Fruit fly (Drosophila melanogaster): Measurements from ENCODE around the gene CG42759.

Gene CG42759

dm6 chr3R:10133419-10134340 is 9.2 kb upstream of the CG42759 start:
- TF ChIP-seq tj (GFP tag; optimal IDR thresholded peaks at IDR 0.05) (no peak), CG7101 (tag; optimal IDR thresholded peaks at IDR 0.05) (no peak), Clk (GFP tag; optimal IDR thresholded peaks at IDR 0.05) (no peak), CG11617 (GFP tag; optimal IDR thresholded peaks at IDR 0.05) (peak; percentile 1), cic (GFP tag; optimal IDR thresholded peaks at IDR 0.05) (no peak), bab1 (GFP tag; optimal IDR thresholded peaks at IDR 0.05) (no peak), toe (GFP tag; optimal IDR thresholded peaks at IDR 0.05) (no peak), pad (GFP tag; optimal IDR thresholded peaks at IDR 0.05) (peak; percentile 99), Mnt (GFP tag; optimal IDR thresholded peaks at IDR 0.05) (no peak), CG33017 (tag; optimal IDR thresholded peaks at IDR 0.05) (no peak), Hr96 (GFP tag; optimal IDR thresholded peaks at IDR 0.05) (no peak), CG5204 (GFP tag; optimal IDR thresholded peaks at IDR 0.05) (no peak), kay (GFP tag; ENCODE audit: borderline replicate concordance) (peak; percentile 32), CG7045 (GFP tag; optimal IDR thresholded peaks at IDR 0.05) (no peak), Crg-1 (GFP tag; optimal IDR thresholded peaks at IDR 0.05) (no peak), ovo (GFP tag; optimal IDR thresholded peaks at IDR 0.05) (no peak), CG12768 (GFP tag; optimal IDR thresholded peaks at IDR 0.05) (no peak), CG14711 (tag; optimal IDR thresholded peaks at IDR 0.05) (no peak), cnc (optimal IDR thresholded peaks at IDR 0.05) (no peak), CG1620 (GFP tag; optimal IDR thresholded peaks at IDR 0.05) (no peak)

- TF ChIP-seq Mnt (GFP tag; optimal IDR thresholded peaks at IDR 0.05) (peak; percentile 85), Crg-1 (GFP tag; optimal IDR thresholded peaks at IDR 0.05) (peak; percentile 95), CG11617 (GFP tag; optimal IDR thresholded peaks at IDR 0.05) (peak; percentile 8), CG5204 (GFP tag; optimal IDR thresholded peaks at IDR 0.05) (peak; percentile 67), CG33017 (tag; optimal IDR thresholded peaks at IDR 0.05) (peak; percentile 25), Hr96 (GFP tag; optimal IDR thresholded peaks at IDR 0.05) (no peak), tj (GFP tag; optimal IDR thresholded peaks at IDR 0.05) (peak; percentile 90), Clk (GFP tag; optimal IDR thresholded peaks at IDR 0.05) (peak; percentile 68), CG14711 (tag; optimal IDR thresholded peaks at IDR 0.05) (peak; percentile 59), CG7045 (GFP tag; optimal IDR thresholded peaks at IDR 0.05) (peak; percentile 50), kay (GFP tag; ENCODE audit: borderline replicate concordance) (no peak), CG1620 (GFP tag; optimal IDR thresholded peaks at IDR 0.05) (peak; percentile 94), bab1 (GFP tag; optimal IDR thresholded peaks at IDR 0.05) (peak; percentile 32), CG7101 (tag; optimal IDR thresholded peaks at IDR 0.05) (peak; percentile 85), ovo (GFP tag; optimal IDR thresholded peaks at IDR 0.05) (peak; percentile 98), CG12768 (GFP tag; optimal IDR thresholded peaks at IDR 0.05) (peak; percentile 86), pad (GFP tag; optimal IDR thresholded peaks at IDR 0.05) (peak; percentile 76), toe (GFP tag; optimal IDR thresholded peaks at IDR 0.05) (no peak), cnc (optimal IDR thresholded peaks at IDR 0.05) (no peak), cic (GFP tag; optimal IDR thresholded peaks at IDR 0.05) (peak; percentile 74)
These were observed 8.6 kb upstream of the CG42759 start for dm6 chr3R:10134341-10134668.

DNA sequence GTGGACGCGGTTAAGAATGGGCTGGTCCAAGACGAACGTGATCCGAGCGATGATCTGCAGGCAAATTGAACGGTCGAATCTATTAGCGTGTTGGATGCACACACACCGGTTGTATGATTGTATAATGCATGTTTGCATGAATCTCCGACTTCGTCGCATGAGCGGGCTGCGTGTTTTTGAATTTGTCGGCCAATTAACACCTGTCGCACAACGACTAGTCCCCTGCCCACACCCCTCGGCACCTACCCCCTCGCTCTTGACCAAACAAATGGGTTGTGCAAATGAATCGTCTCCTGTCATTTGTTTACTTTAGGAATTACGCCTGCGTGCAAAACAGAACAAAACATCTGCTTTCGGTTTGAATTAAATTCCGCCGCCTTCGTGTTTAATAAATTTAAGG is 7.9 kb upstream of the CG42759 start:
- TF ChIP-seq pad (GFP tag; optimal IDR thresholded peaks at IDR 0.05) (no peak), CG12768 (GFP tag; optimal IDR thresholded peaks at IDR 0.05) (no peak), tj (GFP tag; optimal IDR thresholded peaks at IDR 0.05) (no peak), Crg-1 (GFP tag; optimal IDR thresholded peaks at IDR 0.05) (no peak), CG1620 (GFP tag; optimal IDR thresholded peaks at IDR 0.05) (no peak), CG14711 (tag; optimal IDR thresholded peaks at IDR 0.05) (no peak), CG7045 (GFP tag; optimal IDR thresholded peaks at IDR 0.05) (no peak), ovo (GFP tag; optimal IDR thresholded peaks at IDR 0.05) (no peak), Clk (GFP tag; optimal IDR thresholded peaks at IDR 0.05) (no peak), bab1 (GFP tag; optimal IDR thresholded peaks at IDR 0.05) (no peak), CG5204 (GFP tag; optimal IDR thresholded peaks at IDR 0.05) (no peak)

- TF ChIP-seq CG12768 (GFP tag; optimal IDR thresholded peaks at IDR 0.05) (no peak), CG5204 (GFP tag; optimal IDR thresholded peaks at IDR 0.05) (no peak), Hr96 (GFP tag; optimal IDR thresholded peaks at IDR 0.05) (no peak), pad (GFP tag; optimal IDR thresholded peaks at IDR 0.05) (no peak), CG1620 (GFP tag; optimal IDR thresholded peaks at IDR 0.05) (no peak), kay (GFP tag; ENCODE audit: borderline replicate concordance) (no peak), bab1 (GFP tag; optimal IDR thresholded peaks at IDR 0.05) (no peak), CG7101 (tag; optimal IDR thresholded peaks at IDR 0.05) (no peak), Clk (GFP tag; optimal IDR thresholded peaks at IDR 0.05) (no peak), CG11617 (GFP tag; optimal IDR thresholded peaks at IDR 0.05) (no peak), CG7045 (GFP tag; optimal IDR thresholded peaks at IDR 0.05) (no peak), Mnt (GFP tag; optimal IDR thresholded peaks at IDR 0.05) (no peak), cnc (optimal IDR thresholded peaks at IDR 0.05) (no peak), ovo (GFP tag; optimal IDR thresholded peaks at IDR 0.05) (no peak), cic (GFP tag; optimal IDR thresholded peaks at IDR 0.05) (no peak), Crg-1 (GFP tag; optimal IDR thresholded peaks at IDR 0.05) (no peak), tj (GFP tag; optimal IDR thresholded peaks at IDR 0.05) (no peak), CG14711 (tag; optimal IDR thresholded peaks at IDR 0.05) (no peak), CG33017 (tag; optimal IDR thresholded peaks at IDR 0.05) (no peak)
These were observed 5.1 kb upstream of the CG42759 start for dm6 chr3R:10137801-10138200.

DNA sequence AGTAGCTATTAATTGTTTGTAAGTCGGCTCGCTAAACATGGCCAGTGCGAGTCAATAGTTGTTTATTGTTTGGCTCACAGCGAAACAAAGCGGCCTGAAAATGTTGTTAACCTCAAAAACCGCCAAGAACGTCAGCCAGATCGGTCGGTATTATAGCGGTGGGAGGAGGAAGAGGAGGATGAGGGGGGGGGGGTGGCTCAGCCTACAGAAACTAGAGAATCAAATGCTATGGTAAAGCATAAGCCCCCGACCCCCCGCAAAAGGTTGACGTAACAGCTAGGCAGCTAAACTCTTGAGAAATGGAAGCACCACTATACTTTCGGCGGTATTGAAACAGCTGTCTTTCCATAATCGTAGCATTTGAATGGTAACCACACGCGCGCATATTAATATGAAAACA is 4.0 kb upstream of the CG42759 start:
- TF ChIP-seq CG7045 (GFP tag; optimal IDR thresholded peaks at IDR 0.05) (no peak), pad (GFP tag; optimal IDR thresholded peaks at IDR 0.05) (no peak), CG33017 (tag; optimal IDR thresholded peaks at IDR 0.05) (no peak), ovo (GFP tag; optimal IDR thresholded peaks at IDR 0.05) (no peak), toe (GFP tag; optimal IDR thresholded peaks at IDR 0.05) (no peak), Crg-1 (GFP tag; optimal IDR thresholded peaks at IDR 0.05) (no peak), tj (GFP tag; optimal IDR thresholded peaks at IDR 0.05) (no peak), Hr96 (GFP tag; optimal IDR thresholded peaks at IDR 0.05) (no peak)
